Worm (Caenorhabditis elegans) whole organism, early embryonic: ENCODE data around the gene bath-29.

Experiments used
- B0310.2 ChIP-seq: sonication (generic microtip); optimal IDR thresholded peaks from 2 replicates; lab custom pipeline; 2016; ENCODE audit warnings: mild to moderate bottlenecking, missing genetic modification characterization, missing compliant biosample characterization
- F13C5.2 ChIP-seq: sonication (generic microtip); optimal IDR thresholded peaks from 2 replicates; lab custom pipeline; 2017; ENCODE audit warnings: mild to moderate bottlenecking, missing genetic modification characterization, inconsistent platforms, missing compliant biosample characterization
- aly-1 ChIP-seq: sonication (generic microtip); optimal IDR thresholded peaks from 2 replicates; lab custom pipeline; 2016; ENCODE audit warnings: missing genetic modification characterization, missing compliant biosample characterization
- ama-1 ChIP-seq: fragments of 150-350 bp; optimal IDR thresholded peaks from 2 replicates; lab custom pipeline; 2014
- ceh-13 ChIP-seq: fragments of 200-800 bp; sonication (Bioruptor generic); optimal IDR thresholded peaks from 2 replicates; lab custom pipeline; 2018; ENCODE audit warnings: mild to moderate bottlenecking, missing genetic modification characterization, missing compliant biosample characterization
- ceh-36 ChIP-seq: sonication (generic microtip); optimal IDR thresholded peaks from 2 replicates; lab custom pipeline; 2016; ENCODE audit warnings: missing genetic modification characterization, inconsistent platforms, missing compliant biosample characterization
- ets-7 ChIP-seq: sonication (generic microtip); optimal IDR thresholded peaks from 2 replicates; lab custom pipeline; 2016; ENCODE audit warnings: missing genotype, missing genetic modification characterization, missing compliant biosample characterization
- flt-1 ChIP-seq: fragments of 200-800 bp; sonication (Bioruptor generic); IDR thresholded peaks from 2 replicates; pipeline ENCODE4 v1.3.6; 2022; ENCODE audit warnings: missing genetic modification characterization, missing compliant biosample characterization
- hmbx-1 ChIP-seq: sonication (generic microtip); optimal IDR thresholded peaks from 2 replicates; lab custom pipeline; 2016; ENCODE audit warnings: mild to moderate bottlenecking, missing genetic modification characterization, missing compliant biosample characterization
- hmg-4 ChIP-seq: fragments of 200-800 bp; sonication (Bioruptor generic); optimal IDR thresholded peaks from 2 replicates; lab custom pipeline; 2018; ENCODE audit warnings: mild to moderate bottlenecking, missing genetic modification characterization, missing compliant biosample characterization
- hnd-1 ChIP-seq: sonication (generic microtip); optimal IDR thresholded peaks from 2 replicates; lab custom pipeline; 2016; ENCODE audit warnings: missing genetic modification characterization, missing compliant biosample characterization
- pes-1 ChIP-seq: fragments of 200-800 bp; sonication (Bioruptor generic); IDR thresholded peaks from 2 replicates; pipeline ENCODE4 v1.3.6; 2022; ENCODE audit warnings: missing genetic modification reagents, missing genetic modification characterization, missing compliant biosample characterization
- scrt-1 ChIP-seq: fragments of 200-800 bp; sonication (Bioruptor generic); IDR thresholded peaks from 2 replicates; pipeline ENCODE4 v1.3.6; 2022; ENCODE audit warnings: missing genetic modification characterization, missing compliant biosample characterization
- sea-1 ChIP-seq: fragments of 200-800 bp; sonication (Bioruptor generic); conservative IDR thresholded peaks from 2 replicates; pipeline ENCODE4 v1.3.6; 2022; ENCODE audit warnings: missing genetic modification characterization, missing compliant biosample characterization
- tbx-11 ChIP-seq: fragments of 200-800 bp; sonication (Bioruptor generic); IDR thresholded peaks from 2 replicates; pipeline ENCODE4 v1.3.6; 2022; ENCODE audit warnings: missing genetic modification characterization, missing compliant biosample characterization
- tbx-37 ChIP-seq: fragments of 200-800 bp; sonication (Bioruptor generic); conservative IDR thresholded peaks from 2 replicates; pipeline ENCODE4 v1.3.6; 2022; ENCODE audit warnings: missing genetic modification reagents, missing genetic modification characterization, missing compliant biosample characterization
- tra-4 ChIP-seq: sonication (generic microtip); optimal IDR thresholded peaks from 2 replicates; lab custom pipeline; 2017; ENCODE audit warnings: missing genetic modification characterization, missing compliant biosample characterization

Gene bath-29

DNA sequence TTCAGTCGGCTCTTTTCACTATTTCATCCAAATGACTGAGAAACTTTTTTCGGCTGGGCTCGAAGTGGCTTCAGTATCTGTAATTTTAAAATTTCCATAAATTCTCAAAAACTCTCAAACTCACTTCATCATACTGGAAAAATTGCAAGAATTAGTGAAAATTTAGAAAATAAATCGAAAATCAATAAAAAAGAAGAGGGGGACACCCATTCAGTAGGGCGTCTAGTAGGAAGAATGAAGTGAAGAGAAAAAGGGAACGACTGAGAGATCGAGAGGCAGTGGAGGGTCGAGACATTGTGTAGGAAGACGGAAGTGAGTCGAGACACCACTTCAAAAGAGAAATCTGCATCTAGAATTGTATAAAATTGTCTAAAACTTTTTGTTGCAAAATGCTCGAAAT lies 25.5 kb downstream of the bath-29 start:
- TF ChIP-seq aly-1 (tag; lab: Kevin White, UChicago): no peak
- TF ChIP-seq ets-7 (tag; lab: Kevin White, UChicago): peak; percentile 24
- no peak for TF ChIP-seq flt-1
- no peak for TF ChIP-seq pes-1 (GFP tag; lab: Robert Waterston, UW)
- no peak for TF ChIP-seq hmg-4 (GFP tag; lab: Kevin White, UChicago)

- TF ChIP-seq aly-1 (tag; lab: Kevin White, UChicago) (no peak), ets-7 (tag; lab: Kevin White, UChicago) (no peak), tra-4 (no peak), pes-1 (GFP tag; lab: Robert Waterston, UW) (no peak), ceh-13 (GFP tag; lab: Kevin White, UChicago) (no peak), sea-1 (GFP tag; lab: Robert Waterston, UW) (no peak), flt-1 (no peak), ama-1 (lab: Kevin White, UChicago) (no peak), tbx-11 (GFP tag; lab: Robert Waterston, UW) (no peak), hnd-1 (tag; lab: Kevin White, UChicago) (no peak), scrt-1 (GFP tag; lab: Robert Waterston, UW) (no peak), F13C5.2 (tag; lab: Kevin White, UChicago) (no peak)
Measured at ce11 chrII:3374779-3375178, 26.4 kb downstream of the bath-29 start, which contains the start of gene bath-10. Gene bath-10 (plus strand): TSS chrII:3375079.

DNA sequence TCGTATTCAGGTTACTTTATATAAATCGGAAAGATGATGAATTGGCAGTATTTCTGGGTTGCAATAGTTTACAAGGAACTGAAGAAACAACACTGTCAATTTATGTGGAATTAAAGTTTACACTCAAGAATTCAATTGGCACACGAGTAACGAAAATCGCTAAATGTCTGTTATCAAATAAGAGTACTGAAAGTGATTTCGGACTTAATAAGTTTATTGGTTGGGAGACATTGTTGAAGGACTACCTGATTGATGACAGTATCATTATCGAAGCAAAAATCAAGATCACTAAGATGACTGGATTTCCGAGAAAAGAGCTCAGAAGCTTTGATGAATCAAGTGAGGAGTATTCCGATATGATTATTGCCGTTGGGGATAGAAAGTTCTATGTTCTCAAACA lies 26.9 kb downstream of the bath-29 start:
- TF ChIP-seq hmg-4 (GFP tag; lab: Kevin White, UChicago) (no peak), ets-7 (tag; lab: Kevin White, UChicago) (no peak), ama-1 (lab: Kevin White, UChicago) (no peak), pes-1 (GFP tag; lab: Robert Waterston, UW) (no peak), flt-1 (no peak), sea-1 (GFP tag; lab: Robert Waterston, UW) (no peak), tbx-37 (GFP tag; lab: Robert Waterston, UW) (no peak), hnd-1 (tag; lab: Kevin White, UChicago) (no peak), B0310.2 (tag; lab: Kevin White, UChicago) (no peak), ceh-36 (no peak), tbx-11 (GFP tag; lab: Robert Waterston, UW) (no peak), hmbx-1 (tag; lab: Kevin White, UChicago) (no peak), scrt-1 (GFP tag; lab: Robert Waterston, UW) (no peak), tra-4 (no peak), ceh-13 (GFP tag; lab: Kevin White, UChicago) (no peak)

ce11 chrII:3376789-3377188 lies 28.4 kb downstream of the bath-29 start, which contains the start of gene bath-9:
Gene bath-9 (plus strand): TSS chrII:3377089.
- TF ChIP-seq ceh-13 (GFP tag; lab: Kevin White, UChicago) (no peak), aly-1 (tag; lab: Kevin White, UChicago) (no peak), ets-7 (tag; lab: Kevin White, UChicago) (no peak), ceh-36 (no peak), hmg-4 (GFP tag; lab: Kevin White, UChicago) (no peak), scrt-1 (GFP tag; lab: Robert Waterston, UW) (no peak), F13C5.2 (tag; lab: Kevin White, UChicago) (no peak), hmbx-1 (tag; lab: Kevin White, UChicago) (no peak), tbx-11 (GFP tag; lab: Robert Waterston, UW) (no peak), hnd-1 (tag; lab: Kevin White, UChicago) (no peak), pes-1 (GFP tag; lab: Robert Waterston, UW) (no peak), B0310.2 (tag; lab: Kevin White, UChicago) (no peak), ama-1 (lab: Kevin White, UChicago) (no peak), tra-4 (no peak), flt-1 (no peak), sea-1 (GFP tag; lab: Robert Waterston, UW) (no peak), tbx-37 (GFP tag; lab: Robert Waterston, UW) (no peak)

- no peak for TF ChIP-seq sea-1 (GFP tag; lab: Robert Waterston, UW)
- TF ChIP-seq hmbx-1 (tag; lab: Kevin White, UChicago): no peak
- no peak for TF ChIP-seq ceh-13 (GFP tag; lab: Kevin White, UChicago)
- no peak for TF ChIP-seq pes-1 (GFP tag; lab: Robert Waterston, UW)
- TF ChIP-seq ceh-36: no peak
Measured at ce11 chrII:3378275-3378674, 29.9 kb downstream of the bath-29 start, which contains the start of gene Y49F6C.2. Gene Y49F6C.2 (plus strand): TSS chrII:3378575.

DNA sequence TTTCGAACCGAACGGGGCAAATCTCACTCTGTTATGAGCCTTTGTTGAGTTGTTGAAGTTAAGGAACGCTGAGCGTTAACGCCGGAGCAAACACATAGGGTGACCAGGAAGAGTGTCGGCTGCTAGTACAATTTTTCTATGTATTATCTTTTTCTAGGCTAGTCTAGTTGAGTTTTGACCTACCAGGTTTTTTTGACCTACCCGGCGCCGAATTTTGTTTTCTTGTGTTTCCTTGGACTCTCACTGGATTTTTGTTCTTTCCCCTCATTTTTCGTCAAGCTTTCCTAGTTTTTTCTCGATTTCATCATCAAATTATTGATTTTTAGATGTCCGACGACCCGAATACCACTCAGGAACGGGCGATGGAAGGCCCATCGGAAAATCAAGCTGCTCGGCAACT lies 33.1 kb downstream of the bath-29 start, which contains the start of gene T06D4.1:
TSS of gene T06D4.1 (plus strand) at position 321 of the 400 bp plus-strand sequence.
- TF ChIP-seq ama-1 (lab: Kevin White, UChicago) (no peak), tbx-11 (GFP tag; lab: Robert Waterston, UW) (no peak), flt-1 (no peak), F13C5.2 (tag; lab: Kevin White, UChicago) (no peak), tra-4 (no peak), ets-7 (tag; lab: Kevin White, UChicago) (no peak), hmbx-1 (tag; lab: Kevin White, UChicago) (no peak), B0310.2 (tag; lab: Kevin White, UChicago) (no peak), hmg-4 (GFP tag; lab: Kevin White, UChicago) (no peak), aly-1 (tag; lab: Kevin White, UChicago) (no peak), sea-1 (GFP tag; lab: Robert Waterston, UW) (no peak)

DNA sequence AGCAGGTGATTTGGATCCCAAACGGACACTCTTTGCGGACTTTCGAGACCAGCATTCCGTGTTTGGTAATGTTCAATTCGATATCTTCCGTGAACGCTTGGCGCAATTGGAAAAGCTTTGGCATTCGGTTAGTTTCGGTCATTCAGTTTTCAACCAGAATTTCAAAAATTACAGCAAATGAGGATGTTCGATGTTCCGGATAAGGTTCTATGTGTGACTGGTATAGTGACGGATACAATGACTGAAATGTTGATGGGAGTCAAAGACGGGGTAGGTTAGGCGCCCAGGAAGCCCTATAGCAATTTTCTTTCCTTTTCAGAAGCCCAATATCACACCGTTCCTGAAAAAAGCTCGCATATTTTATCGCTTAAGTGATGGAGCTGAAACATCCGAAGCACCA lies 34.8 kb downstream of the bath-29 start:
- no peak for TF ChIP-seq sea-1 (GFP tag; lab: Robert Waterston, UW)
- TF ChIP-seq scrt-1 (GFP tag; lab: Robert Waterston, UW): no peak
- no peak for TF ChIP-seq hmg-4 (GFP tag; lab: Kevin White, UChicago)
- no peak for TF ChIP-seq hnd-1 (tag; lab: Kevin White, UChicago)
- no peak for TF ChIP-seq ama-1 (lab: Kevin White, UChicago)
- no peak for TF ChIP-seq ceh-13 (GFP tag; lab: Kevin White, UChicago)
- TF ChIP-seq tra-4: no peak
- no peak for TF ChIP-seq F13C5.2 (tag; lab: Kevin White, UChicago)
- TF ChIP-seq ets-7 (tag; lab: Kevin White, UChicago): no peak
- no peak for TF ChIP-seq pes-1 (GFP tag; lab: Robert Waterston, UW)
- TF ChIP-seq ceh-36: no peak
- no peak for TF ChIP-seq hmbx-1 (tag; lab: Kevin White, UChicago)
- TF ChIP-seq flt-1: no peak
- no peak for TF ChIP-seq tbx-11 (GFP tag; lab: Robert Waterston, UW)
- TF ChIP-seq tbx-37 (GFP tag; lab: Robert Waterston, UW): no peak
- no peak for TF ChIP-seq aly-1 (tag; lab: Kevin White, UChicago)
